Worm (Caenorhabditis elegans) whole organism, L3 larva: ENCODE data around the gene ZK637.4.

Experiments used
- ceh-82 ChIP-seq: fragments of 150-350 bp; optimal IDR thresholded peaks from 2 replicates; lab custom pipeline; 2014; ENCODE audit warnings: missing biosample characterization, missing genetic modification characterization
- ceh-9 ChIP-seq: sonication (generic microtip); optimal IDR thresholded peaks from 2 replicates; lab custom pipeline; 2018; ENCODE audit warnings: missing biosample characterization, missing genetic modification characterization
- elt-3 ChIP-seq, 3 experiments: fragments of 150-350 bp in 1 of 3; sonication (generic microtip) in 2 of 3; optimal IDR thresholded peaks; 2 replicates in 2 of 3; 4 replicates in 1 of 3; lab custom pipeline; 2014 to 2017; ENCODE audit warnings: missing biosample characterization in 3 of 3, missing genetic modification characterization in 3 of 3
- fos-1 ChIP-seq: fragments of 150-350 bp; optimal IDR thresholded peaks from 2 replicates; lab custom pipeline; 2014; ENCODE audit warnings: missing biosample characterization, missing genetic modification characterization
- hmg-11 ChIP-seq: sonication (generic microtip); optimal IDR thresholded peaks from 2 replicates; lab custom pipeline; 2016; ENCODE audit warnings: missing genetic modification characterization, missing compliant biosample characterization
- jun-1 ChIP-seq: fragments of 150-350 bp; optimal IDR thresholded peaks from 2 replicates; lab custom pipeline; 2014; ENCODE audit warnings: missing biosample characterization, missing genetic modification reagents, missing genetic modification characterization
- nhr-11 ChIP-seq: fragments of 150-350 bp; optimal IDR thresholded peaks from 2 replicates; lab custom pipeline; 2014; ENCODE audit warnings: missing biosample characterization, missing genetic modification characterization
- nhr-237 ChIP-seq: fragments of 150-350 bp; optimal IDR thresholded peaks from 2 replicates; lab custom pipeline; 2014; ENCODE audit warnings: missing biosample characterization, missing genetic modification characterization
- nhr-25 ChIP-seq: sonication (generic microtip); optimal IDR thresholded peaks from 2 replicates; lab custom pipeline; 2017; ENCODE audit warnings: missing biosample characterization, missing genetic modification characterization
- nhr-76 ChIP-seq: fragments of 150-350 bp; sonication (generic microtip); optimal IDR thresholded peaks from 5 replicates; lab custom pipeline; 2014; ENCODE audit warnings: missing biosample characterization, missing genetic modification characterization
- nhr-77 ChIP-seq: fragments of 150-350 bp; optimal IDR thresholded peaks from 2 replicates; lab custom pipeline; 2014; ENCODE audit warnings: missing biosample characterization, missing genetic modification characterization
- pha-4 ChIP-seq: fragments of 150-350 bp; optimal IDR thresholded peaks from 2 replicates; lab custom pipeline; 2014; ENCODE audit warnings: missing biosample characterization, missing genetic modification reagents, missing genetic modification characterization
- unc-62 ChIP-seq: fragments of 150-350 bp; sonication (generic microtip); optimal IDR thresholded peaks from 4 replicates; lab custom pipeline; 2014; ENCODE audit warnings: missing biosample characterization, missing genetic modification reagents, missing genetic modification characterization
- zag-1 ChIP-seq: fragments of 150-350 bp; optimal IDR thresholded peaks from 2 replicates; lab custom pipeline; 2014; ENCODE audit warnings: missing biosample characterization, missing genetic modification characterization

DNA sequence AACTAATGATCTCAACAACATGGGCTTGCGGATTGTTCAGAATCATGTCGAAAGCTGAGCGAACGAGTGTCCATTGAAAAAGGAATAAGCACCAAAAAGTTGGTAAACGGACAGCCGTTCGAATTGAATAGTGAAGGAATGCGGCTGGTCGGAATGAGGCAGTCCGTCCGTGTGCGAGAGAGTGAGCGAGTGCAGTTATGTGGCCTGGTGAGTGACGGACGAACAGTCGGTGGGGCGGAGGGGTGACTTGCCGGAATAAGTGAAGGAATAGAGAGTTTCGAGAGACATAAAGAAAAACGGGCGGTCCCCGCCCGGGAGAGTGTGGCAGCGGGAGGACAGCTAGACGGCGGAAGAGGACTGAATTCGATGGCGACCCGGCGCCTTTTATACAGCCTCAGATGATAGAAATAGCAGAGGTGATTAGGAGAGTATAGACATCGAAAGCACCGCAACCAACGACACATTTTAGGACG, 28.2 kb upstream of the ZK637.4 start:
- TF ChIP-seq ceh-82 (tag; lab: Kevin White, UChicago) (no peak), pha-4 (tag; lab: Kevin White, UChicago) (no peak), nhr-11 (tag; lab: Kevin White, UChicago) (no peak), nhr-237 (tag; lab: Kevin White, UChicago) (no peak), fos-1 (tag; lab: Kevin White, UChicago) (peak; percentile 71), nhr-77 (tag; lab: Kevin White, UChicago) (no peak), zag-1 (tag; lab: Kevin White, UChicago) (no peak), nhr-25 (tag; lab: Kevin White, UChicago) (peak; percentile 75), ceh-9 (tag; lab: Kevin White, UChicago) (no peak), elt-3 (tag; optimal IDR thresholded peaks at IDR 0.05; lab: Kevin White, UChicago) (no peak), hmg-11 (peak; percentile 63), nhr-76 (tag; lab: Kevin White, UChicago) (no peak), unc-62 (no peak), jun-1 (tag; lab: Kevin White, UChicago) (peak; percentile 74)
